Worm (Caenorhabditis elegans): ENCODE results near the gene F49F1.11.
"Not testable (repeated sequence)": the region's sequence is repeated elsewhere in the genome, so short reads cannot be mapped to it uniquely, and the experiment has no call there.

Gene F49F1.11

ce11 chrIV:4135744-4136143 is 5.5 kb downstream of the F49F1.11 start, which contains the start of gene F49F1.17:
TSS of gene F49F1.17 (minus strand) at chrIV:4135844.
- TF ChIP-seq sptf-1 (tag; optimal IDR thresholded peaks at IDR 0.05), result no peak
- TF ChIP-seq tbx-8 (GFP tag; optimal IDR thresholded peaks at IDR 0.05), result no peak
- no peak for TF ChIP-seq mls-2 (tag; optimal IDR thresholded peaks at IDR 0.05)
- no peak for TF ChIP-seq unc-120 (tag; optimal IDR thresholded peaks at IDR 0.05; ENCODE audit: poor library complexity, severe bottlenecking)
- TF ChIP-seq elt-3 (tag; optimal IDR thresholded peaks at IDR 0.05), result no peak
- no peak for TF ChIP-seq unc-39 (tag; optimal IDR thresholded peaks at IDR 0.05)
- no peak for TF ChIP-seq lin-13 (tag; optimal IDR thresholded peaks at IDR 0.05)
- TF ChIP-seq mep-1 (tag; optimal IDR thresholded peaks at IDR 0.05), result no peak
- TF ChIP-seq nhr-2 (tag; optimal IDR thresholded peaks at IDR 0.05), result no peak

ce11 chrIV:4125657-4126056 is 15.6 kb downstream of the F49F1.11 start, which contains the start of gene F49F1.7:
TSS of gene F49F1.7 (minus strand) at chrIV:4125757.
- TF ChIP-seq nhr-237 (tag; optimal IDR thresholded peaks at IDR 0.05); ceh-83 (GFP tag; optimal IDR thresholded peaks at IDR 0.05); bed-3 (GFP tag; optimal IDR thresholded peaks at IDR 0.05): not testable (repeated sequence)

- TF ChIP-seq unc-120 (tag; optimal IDR thresholded peaks at IDR 0.05; ENCODE audit: poor library complexity, severe bottlenecking), result no peak
- TF ChIP-seq ceh-39 (tag; optimal IDR thresholded peaks at IDR 0.05), result no peak
- no peak for TF ChIP-seq elt-3 (tag; optimal IDR thresholded peaks at IDR 0.05)
- TF ChIP-seq mls-2 (tag; optimal IDR thresholded peaks at IDR 0.05), result no peak
- TF ChIP-seq nhr-2 (tag; optimal IDR thresholded peaks at IDR 0.05), result no peak
- no peak for TF ChIP-seq sem-2 (GFP tag; optimal IDR thresholded peaks at IDR 0.05)
- no peak for TF ChIP-seq ceh-43 (GFP tag; optimal IDR thresholded peaks at IDR 0.05)
- TF ChIP-seq unc-62 (GFP tag; optimal IDR thresholded peaks at IDR 0.05), result no peak
- no peak for TF ChIP-seq ces-1 (GFP tag; optimal IDR thresholded peaks at IDR 0.05)
- no peak for TF ChIP-seq cnd-1 (tag; optimal IDR thresholded peaks at IDR 0.05)
- no peak for TF ChIP-seq lsy-2 (tag; optimal IDR thresholded peaks at IDR 0.05)
- TF ChIP-seq zip-8 (tag; optimal IDR thresholded peaks at IDR 0.05), result no peak
- TF ChIP-seq bed-3 (GFP tag; optimal IDR thresholded peaks at IDR 0.05), result no peak
- no peak for TF ChIP-seq flh-1 (GFP tag; optimal IDR thresholded peaks at IDR 0.05)
Measured at ce11 chrIV:4123083-4123482, 18.1 kb downstream of the F49F1.11 start, which contains the start of gene mul-1. TSS of gene mul-1 (minus strand) at chrIV:4123166.

ce11 chrIV:4121055-4121454 is 20.2 kb downstream of the F49F1.11 start:
- TF ChIP-seq nhr-2 (tag; optimal IDR thresholded peaks at IDR 0.05) (no peak), mls-2 (tag; optimal IDR thresholded peaks at IDR 0.05) (no peak), zip-8 (tag; optimal IDR thresholded peaks at IDR 0.05) (no peak), ceh-43 (GFP tag; optimal IDR thresholded peaks at IDR 0.05) (no peak), M03D4.4 (tag; optimal IDR thresholded peaks at IDR 0.05) (no peak), nhr-12 (tag; optimal IDR thresholded peaks at IDR 0.05) (no peak), cnd-1 (tag; optimal IDR thresholded peaks at IDR 0.05) (no peak), unc-120 (tag; optimal IDR thresholded peaks at IDR 0.05; ENCODE audit: poor library complexity, severe bottlenecking) (no peak), elt-1 (tag; optimal IDR thresholded peaks at IDR 0.05; ENCODE audit: borderline replicate concordance, insufficient read depth) (no peak), mep-1 (tag; optimal IDR thresholded peaks at IDR 0.05) (no peak), nhr-76 (tag; optimal IDR thresholded peaks at IDR 0.05) (no peak), flh-1 (GFP tag; optimal IDR thresholded peaks at IDR 0.05) (no peak), unc-39 (tag; optimal IDR thresholded peaks at IDR 0.05) (no peak)

ce11 chrIV:4120263-4120662 is 20.9 kb downstream of the F49F1.11 start, which contains the start of gene F49F1.5:
TSS of gene F49F1.5 (minus strand) at chrIV:4120415.
- TF ChIP-seq bed-3 (GFP tag; optimal IDR thresholded peaks at IDR 0.05), result no peak
- TF ChIP-seq mab-5 (tag; optimal IDR thresholded peaks at IDR 0.05), result no peak
- no peak for TF ChIP-seq lin-13 (tag; optimal IDR thresholded peaks at IDR 0.05)

- no peak for TF ChIP-seq drap-1 (GFP tag; optimal IDR thresholded peaks at IDR 0.05)
- no peak for TF ChIP-seq lsy-2 (tag; optimal IDR thresholded peaks at IDR 0.05)
- TF ChIP-seq pha-4 (tag; optimal IDR thresholded peaks at IDR 0.05), result no peak
- no peak for TF ChIP-seq unc-62 (GFP tag; optimal IDR thresholded peaks at IDR 0.05)
- no peak for TF ChIP-seq M03D4.4 (tag; optimal IDR thresholded peaks at IDR 0.05)
- TF ChIP-seq ceh-43 (GFP tag; optimal IDR thresholded peaks at IDR 0.05), result no peak
- no peak for TF ChIP-seq nhr-237 (tag; optimal IDR thresholded peaks at IDR 0.05)
- no peak for TF ChIP-seq cnd-1 (tag; optimal IDR thresholded peaks at IDR 0.05)
- TF ChIP-seq bed-3 (GFP tag; optimal IDR thresholded peaks at IDR 0.05), result no peak
- TF ChIP-seq nhr-2 (tag; optimal IDR thresholded peaks at IDR 0.05), result no peak
- TF ChIP-seq flh-1 (GFP tag; optimal IDR thresholded peaks at IDR 0.05), result no peak
- TF ChIP-seq snpc-4 (tag; optimal IDR thresholded peaks at IDR 0.05), result no peak
- TF ChIP-seq blmp-1 (tag; optimal IDR thresholded peaks at IDR 0.05), result no peak
- TF ChIP-seq ztf-11 (tag; optimal IDR thresholded peaks at IDR 0.05), result no peak
- TF ChIP-seq mep-1 (tag; optimal IDR thresholded peaks at IDR 0.05), result no peak
- no peak for TF ChIP-seq nhr-28 (tag; optimal IDR thresholded peaks at IDR 0.05)
Measured at ce11 chrIV:4117432-4117831, 23.8 kb downstream of the F49F1.11 start, which contains the start of gene drd-50. TSS of gene drd-50 (plus strand) at chrIV:4117732.
